Worm (Caenorhabditis elegans): ENCODE data around the gene his-3.
A peak's percentile ranks its signal among the peaks of the same experiment; 100 is the strongest.

Gene his-3

ce11 chrV:16045837-16046236, 5.2 kb downstream of the his-3 start, which contains the start of gene T10C6.15 (continued):
- no peak for TF ChIP-seq lin-38 (GFP tag; IDR thresholded peaks at IDR 0.05)
- peak; percentile 97 for TF ChIP-seq dve-1 (tag; optimal IDR thresholded peaks at IDR 0.05; ENCODE audit: insufficient read depth)
- TF ChIP-seq Y105C5A.15 (GFP tag; IDR thresholded peaks at IDR 0.05): no peak
- TF ChIP-seq skn-1 (tag; optimal IDR thresholded peaks at IDR 0.05): no peak
- no peak for TF ChIP-seq fos-1 (tag; optimal IDR thresholded peaks at IDR 0.05)
- TF ChIP-seq zfp-2 (tag; optimal IDR thresholded peaks at IDR 0.05): no peak
- no peak for TF ChIP-seq ZK546.5 (tag; optimal IDR thresholded peaks at IDR 0.05)
- no peak for TF ChIP-seq cey-2 (tag; optimal IDR thresholded peaks at IDR 0.05; ENCODE audit: borderline replicate concordance, insufficient read depth)
- TF ChIP-seq T20F7.1 (GFP tag; optimal IDR thresholded peaks at IDR 0.05): peak; percentile 38
- TF ChIP-seq lin-15B (tag; optimal IDR thresholded peaks at IDR 0.05): no peak
- no peak for TF ChIP-seq madf-5 (GFP tag; IDR thresholded peaks at IDR 0.05)
- no peak for TF ChIP-seq jun-1 (tag; optimal IDR thresholded peaks at IDR 0.05)
- no peak for TF ChIP-seq madf-9 (GFP tag; conservative IDR thresholded peaks at IDR 0.05)
- TF ChIP-seq ceh-32 (tag; optimal IDR thresholded peaks at IDR 0.05; ENCODE audit: poor library complexity): no peak
- no peak for TF ChIP-seq Y5F2A.4 (GFP tag; optimal IDR thresholded peaks at IDR 0.05)
- TF ChIP-seq attf-4 (tag; optimal IDR thresholded peaks at IDR 0.05): no peak
- no peak for TF ChIP-seq set-16 (GFP tag; IDR thresholded peaks at IDR 0.05)
- no peak for TF ChIP-seq vab-7 (GFP tag; IDR thresholded peaks at IDR 0.05)
- TF ChIP-seq unc-39 (tag; optimal IDR thresholded peaks at IDR 0.05): no peak
- TF ChIP-seq ceh-28 (tag; optimal IDR thresholded peaks at IDR 0.05): no peak
- no peak for TF ChIP-seq lin-13 (GFP tag; optimal IDR thresholded peaks at IDR 0.05)
- no peak for TF ChIP-seq gei-8 (GFP tag; optimal IDR thresholded peaks at IDR 0.05)
- TF ChIP-seq hlh-30 (tag; optimal IDR thresholded peaks at IDR 0.05; ENCODE audit: insufficient read depth): peak; percentile 77
- no peak for TF ChIP-seq lin-39 (tag; optimal IDR thresholded peaks at IDR 0.05)
- peak; percentile 18 for TF ChIP-seq mxl-3 (GFP tag; optimal IDR thresholded peaks at IDR 0.05)
- TF ChIP-seq tra-1 (GFP tag; IDR thresholded peaks at IDR 0.05): peak; percentile 69
- no peak for TF ChIP-seq dmd-9 (GFP tag; IDR thresholded peaks at IDR 0.05)
- no peak for TF ChIP-seq Y48G9A.11 (GFP tag; IDR thresholded peaks at IDR 0.05)
- no peak for TF ChIP-seq nhr-41 (GFP tag; IDR thresholded peaks at IDR 0.05)
- no peak for TF ChIP-seq zip-2 (tag; optimal IDR thresholded peaks at IDR 0.05)
- TF ChIP-seq nhr-48 (tag; optimal IDR thresholded peaks at IDR 0.05): peak; percentile 91
- TF ChIP-seq rbr-2 (tag; optimal IDR thresholded peaks at IDR 0.05): no peak
- TF ChIP-seq ZK337.2 (GFP tag; IDR thresholded peaks at IDR 0.05): no peak
- no peak for TF ChIP-seq D1046.2 (GFP tag; IDR thresholded peaks at IDR 0.05)
- no peak for TF ChIP-seq ama-1 (optimal IDR thresholded peaks at IDR 0.05)
- no peak for TF ChIP-seq lim-7 (GFP tag; IDR thresholded peaks at IDR 0.05)
- peak; percentile 58 for TF ChIP-seq nhr-77 (tag; optimal IDR thresholded peaks at IDR 0.05)
- no peak for TF ChIP-seq Y75B8A.6 (GFP tag; IDR thresholded peaks at IDR 0.05)
- TF ChIP-seq daf-12 (tag; optimal IDR thresholded peaks at IDR 0.05): no peak
- peak; percentile 83 for TF ChIP-seq lin-1 (GFP tag; IDR thresholded peaks at IDR 0.05)
- TF ChIP-seq F44E2.7 (GFP tag; IDR thresholded peaks at IDR 0.05): no peak
- no peak for TF ChIP-seq pha-4 (GFP tag; IDR thresholded peaks at IDR 0.05)
- TF ChIP-seq pha-4 (tag; optimal IDR thresholded peaks at IDR 0.05): no peak
- no peak for TF ChIP-seq snpc-4 (tag; optimal IDR thresholded peaks at IDR 0.05)
- TF ChIP-seq ceh-82 (tag; optimal IDR thresholded peaks at IDR 0.05): no peak
- no peak for TF ChIP-seq lir-3 (tag; optimal IDR thresholded peaks at IDR 0.05)
- no peak for TF ChIP-seq fkh-10 (GFP tag; optimal IDR thresholded peaks at IDR 0.05)
- no peak for TF ChIP-seq daf-19 (GFP tag; conservative IDR thresholded peaks at IDR 0.05)
- TF ChIP-seq unc-62 (GFP tag; optimal IDR thresholded peaks at IDR 0.05 in 1 of 2): no peak
- TF ChIP-seq unc-62 (tag; optimal IDR thresholded peaks at IDR 0.05): no peak
- peak in 1 of 2 experiments; percentile 4 for TF ChIP-seq hif-1 (tag; optimal IDR thresholded peaks at IDR 0.05)
- TF ChIP-seq hlh-11 (tag; optimal IDR thresholded peaks at IDR 0.05): peak; percentile 91
- no peak for TF ChIP-seq snpc-1.2 (GFP tag; IDR thresholded peaks at IDR 0.05)
